Worm (Caenorhabditis elegans) whole organism, L2 larva: ENCODE results near the gene lin-7.

Experiments used
- C34F6.9 ChIP-seq: fragments of 150-350 bp; optimal IDR thresholded peaks from 2 replicates; lab custom pipeline; 2014; ENCODE audit warnings: missing biosample characterization, missing genetic modification characterization
- F13H6.1 ChIP-seq: sonication (generic microtip); optimal IDR thresholded peaks from 2 replicates; lab custom pipeline; 2016; ENCODE audit warnings: missing genetic modification characterization, missing compliant biosample characterization
- Y55F3AM.14 ChIP-seq: fragments of 200-800 bp; sonication (Bioruptor generic); optimal IDR thresholded peaks from 2 replicates; lab custom pipeline; 2018; ENCODE audit warnings: mild to moderate bottlenecking, missing genetic modification characterization, missing compliant biosample characterization
- ZK546.5 ChIP-seq: sonication (generic microtip); optimal IDR thresholded peaks from 2 replicates; lab custom pipeline; 2017; ENCODE audit warnings: missing biosample characterization, missing genetic modification characterization
- alr-1 ChIP-seq: fragments of 150-350 bp; optimal IDR thresholded peaks from 2 replicates; lab custom pipeline; 2014; ENCODE audit warnings: missing biosample characterization, missing genetic modification characterization
- aly-2 ChIP-seq: fragments of 150-350 bp; optimal IDR thresholded peaks from 2 replicates; lab custom pipeline; 2014; ENCODE audit warnings: missing biosample characterization, missing genetic modification characterization
- ama-1 ChIP-seq: fragments of 150-350 bp; optimal IDR thresholded peaks from 2 replicates; lab custom pipeline; 2018; ENCODE audit warnings: inconsistent platforms
- blmp-1 ChIP-seq: sonication (generic microtip); optimal IDR thresholded peaks from 2 replicates; lab custom pipeline; 2017; ENCODE audit warnings: missing genetic modification characterization, mild to moderate bottlenecking, missing compliant biosample characterization, antibody characterized with exemption, moderate library complexity; ENCODE audit not compliant: insufficient read depth
- ceh-16 ChIP-seq: fragments of 150-350 bp; optimal IDR thresholded peaks from 2 replicates; lab custom pipeline; 2014; ENCODE audit warnings: missing biosample characterization, missing genetic modification characterization
- crh-2 ChIP-seq: sonication (generic microtip); optimal IDR thresholded peaks from 2 replicates; lab custom pipeline; 2017; ENCODE audit warnings: missing biosample characterization, missing genetic modification characterization
- dmd-4 ChIP-seq: sonication (generic microtip); optimal IDR thresholded peaks from 2 replicates; lab custom pipeline; 2017; ENCODE audit warnings: missing biosample characterization, missing genetic modification characterization
- egl-27 ChIP-seq: sonication (generic microtip); optimal IDR thresholded peaks from 3 replicates; lab custom pipeline; 2017; ENCODE audit warnings: missing biosample characterization, missing genetic modification reagents, missing genetic modification characterization
- elt-1 ChIP-seq: fragments of 150-350 bp; optimal IDR thresholded peaks from 2 replicates; lab custom pipeline; 2014; ENCODE audit warnings: missing biosample characterization, missing genetic modification characterization
- fos-1 ChIP-seq: fragments of 150-350 bp; optimal IDR thresholded peaks from 2 replicates; lab custom pipeline; 2014; ENCODE audit warnings: missing biosample characterization, missing genetic modification characterization
- gmeb-1 ChIP-seq: fragments of 150-350 bp; optimal IDR thresholded peaks from 2 replicates; lab custom pipeline; 2014; ENCODE audit warnings: missing biosample characterization, missing genetic modification characterization
- lin-11 ChIP-seq: fragments of 150-350 bp; sonication (generic microtip); optimal IDR thresholded peaks from 2 replicates; lab custom pipeline; 2014; ENCODE audit warnings: missing biosample characterization, missing genetic modification characterization, inconsistent platforms, mixed read lengths
- lin-13 ChIP-seq: fragments of 150-350 bp; optimal IDR thresholded peaks from 2 replicates; lab custom pipeline; 2014; ENCODE audit warnings: missing biosample characterization, missing genetic modification reagents, missing genetic modification characterization
- lin-39 ChIP-seq: fragments of 150-350 bp; optimal IDR thresholded peaks from 2 replicates; lab custom pipeline; 2014; ENCODE audit warnings: missing biosample characterization, missing genetic modification reagents, missing genetic modification characterization
- lsy-2 ChIP-seq, 2 experiments: fragments of 150-350 bp in 1 of 2; sonication (generic microtip) in 1 of 2; optimal IDR thresholded peaks; 2 replicates each; lab custom pipeline; 2014 to 2017; ENCODE audit warnings: missing biosample characterization in 2 of 2, missing genetic modification characterization in 2 of 2
- mab-5 ChIP-seq: fragments of 150-350 bp; optimal IDR thresholded peaks from 2 replicates; lab custom pipeline; 2014; ENCODE audit warnings: missing biosample characterization, missing genetic modification characterization
- mbf-1 ChIP-seq: sonication (generic microtip); optimal IDR thresholded peaks from 2 replicates; lab custom pipeline; 2017; ENCODE audit warnings: missing biosample characterization, missing genetic modification characterization
- mdl-1 ChIP-seq, 2 experiments: fragments of 150-350 bp in 1 of 2; sonication (generic microtip) in 1 of 2; optimal IDR thresholded peaks; 2 replicates each; lab custom pipeline; 2017; ENCODE audit warnings: missing biosample characterization in 2 of 2, missing genetic modification characterization in 2 of 2
- nhr-10 ChIP-seq: sonication (generic microtip); optimal IDR thresholded peaks from 2 replicates; lab custom pipeline; 2017; ENCODE audit warnings: missing biosample characterization, missing genetic modification characterization
- nhr-11 ChIP-seq: fragments of 150-350 bp; optimal IDR thresholded peaks from 2 replicates; lab custom pipeline; 2014; ENCODE audit warnings: missing biosample characterization, missing genetic modification characterization
- nhr-129 ChIP-seq: fragments of 150-350 bp; optimal IDR thresholded peaks from 2 replicates; lab custom pipeline; 2014; ENCODE audit warnings: missing biosample characterization, missing genetic modification characterization
- nhr-21 ChIP-seq: fragments of 150-350 bp; optimal IDR thresholded peaks from 2 replicates; lab custom pipeline; 2014; ENCODE audit warnings: missing biosample characterization, missing genetic modification characterization
- nhr-23 ChIP-seq: fragments of 150-350 bp; optimal IDR thresholded peaks from 2 replicates; lab custom pipeline; 2014; ENCODE audit warnings: missing biosample characterization, missing genetic modification reagents, missing genetic modification characterization
- nhr-237 ChIP-seq: fragments of 150-350 bp; optimal IDR thresholded peaks from 2 replicates; lab custom pipeline; 2014; ENCODE audit warnings: missing biosample characterization, missing genetic modification characterization
- nhr-25 ChIP-seq: fragments of 150-350 bp; sonication (generic microtip); optimal IDR thresholded peaks from 3 replicates; lab custom pipeline; 2014; ENCODE audit warnings: missing biosample characterization, missing genetic modification characterization
- nhr-6 ChIP-seq: fragments of 150-350 bp; optimal IDR thresholded peaks from 2 replicates; lab custom pipeline; 2014; ENCODE audit warnings: missing biosample characterization, missing genetic modification characterization
- nhr-77 ChIP-seq: fragments of 150-350 bp; optimal IDR thresholded peaks from 2 replicates; lab custom pipeline; 2014; ENCODE audit warnings: missing biosample characterization, missing genetic modification characterization
- peb-1 ChIP-seq: fragments of 150-350 bp; optimal IDR thresholded peaks from 2 replicates; lab custom pipeline; 2014; ENCODE audit warnings: missing biosample characterization, missing genetic modification characterization
- sem-4 ChIP-seq: fragments of 150-350 bp; optimal IDR thresholded peaks from 2 replicates; lab custom pipeline; 2014; ENCODE audit warnings: missing biosample characterization, missing genetic modification reagents, missing genetic modification characterization
- skn-1 ChIP-seq: sonication (generic microtip); optimal IDR thresholded peaks from 2 replicates; lab custom pipeline; 2017; ENCODE audit warnings: missing biosample characterization, missing genetic modification characterization
- sma-3 ChIP-seq: sonication (generic microtip); optimal IDR thresholded peaks from 2 replicates; lab custom pipeline; 2016; ENCODE audit warnings: missing genetic modification reagents, missing genetic modification characterization, missing compliant biosample characterization
- sma-9 ChIP-seq, 2 experiments: fragments of 150-350 bp in 1 of 2; sonication (generic microtip) in 1 of 2; optimal IDR thresholded peaks; 2 replicates each; lab custom pipeline; 2014 to 2016; ENCODE audit warnings: missing genetic modification characterization in 2 of 2, mild to moderate bottlenecking in 1 of 2, missing biosample characterization in 1 of 2, missing compliant biosample characterization in 1 of 2, missing genetic modification reagents in 1 of 2, moderate library complexity in 1 of 2
- snpc-4 ChIP-seq: fragments of 150-350 bp; optimal IDR thresholded peaks from 2 replicates; lab custom pipeline; 2014; ENCODE audit warnings: missing biosample characterization, missing genetic modification characterization
- unc-39 ChIP-seq: fragments of 150-350 bp; optimal IDR thresholded peaks from 2 replicates; lab custom pipeline; 2014; ENCODE audit warnings: missing biosample characterization, missing genetic modification characterization
- unc-55 ChIP-seq: fragments of 150-350 bp; sonication (generic microtip); optimal IDR thresholded peaks from 3 replicates; lab custom pipeline; 2014; ENCODE audit warnings: missing biosample characterization, missing genetic modification reagents, missing genetic modification characterization
- zag-1 ChIP-seq: fragments of 150-350 bp; optimal IDR thresholded peaks from 2 replicates; lab custom pipeline; 2014; ENCODE audit warnings: missing biosample characterization, missing genetic modification characterization
- ztf-1 ChIP-seq: fragments of 200-800 bp; sonication (Bioruptor generic); conservative IDR thresholded peaks from 2 replicates; pipeline ENCODE4 v1.3.6; 2022; ENCODE audit warnings: missing genetic modification characterization, missing compliant biosample characterization
- ztf-11 ChIP-seq: sonication (generic microtip); optimal IDR thresholded peaks from 2 replicates; lab custom pipeline; 2017; ENCODE audit warnings: missing biosample characterization, missing genetic modification characterization
- ztf-4 ChIP-seq: fragments of 150-350 bp; optimal IDR thresholded peaks from 2 replicates; lab custom pipeline; 2014; ENCODE audit warnings: missing biosample characterization, missing genetic modification characterization

lin-7 gene

DNA sequence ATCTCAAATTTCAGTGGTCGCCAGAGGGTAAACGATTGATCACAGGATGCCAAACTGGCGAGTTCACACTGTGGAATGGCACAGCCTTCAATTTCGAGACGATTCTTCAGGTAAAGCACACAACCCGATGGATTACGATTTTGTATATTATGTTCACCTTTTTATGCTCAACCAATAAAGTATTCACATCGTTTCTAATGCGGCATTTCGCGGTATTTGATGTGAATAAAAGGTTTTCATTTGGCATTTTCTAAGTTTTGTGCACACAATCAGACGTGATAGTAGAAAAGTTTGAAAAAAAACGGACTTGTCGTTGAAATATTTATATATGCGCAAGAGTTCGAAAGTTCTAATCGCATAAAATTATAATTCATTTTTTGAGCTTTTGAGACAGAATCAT, 9.8 kb upstream of the lin-7 start:
- TF ChIP-seq elt-1 (no peak), nhr-23 (tag; lab: Kevin White, UChicago) (no peak), ztf-4 (tag; lab: Kevin White, UChicago) (no peak), mab-5 (tag; lab: Kevin White, UChicago) (no peak), dmd-4 (tag; lab: Kevin White, UChicago) (no peak), lin-39 (tag; lab: Kevin White, UChicago) (no peak), peb-1 (tag; lab: Kevin White, UChicago) (no peak), nhr-25 (tag; lab: Kevin White, UChicago) (no peak), unc-39 (no peak), ZK546.5 (tag; lab: Kevin White, UChicago) (no peak), crh-2 (tag; lab: Kevin White, UChicago) (no peak), nhr-237 (no peak)

DNA sequence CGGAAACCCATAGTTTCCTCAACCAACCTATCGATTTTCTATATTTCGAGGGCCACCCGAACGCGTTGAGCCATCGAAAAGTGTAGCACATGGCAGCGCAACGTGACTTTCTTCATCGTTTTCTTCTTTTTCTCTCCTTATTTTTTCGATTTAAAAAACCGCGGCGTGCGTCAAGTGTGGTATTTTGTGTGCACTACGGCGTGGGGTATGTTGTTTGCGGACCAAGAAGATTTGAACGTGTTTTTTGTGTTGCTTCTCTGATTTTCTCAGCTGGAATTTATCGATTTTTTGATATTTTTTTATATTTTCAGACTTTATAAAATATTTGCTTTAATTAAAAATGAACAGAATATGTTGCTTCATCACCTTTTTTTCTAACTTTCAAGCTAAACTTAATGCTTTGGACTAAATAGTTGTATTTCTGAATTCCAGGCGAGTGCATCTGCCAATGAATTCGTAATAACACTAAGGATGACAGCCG, 8.8 kb upstream of the lin-7 start, which contains the start of the genes agl-1 and pfs-2:
Gene agl-1, minus strand, starts transcription at position 178 of the 481 bp plus-strand sequence.
Gene pfs-2, plus strand, starts transcription at position 431 of the 481 bp plus-strand sequence.
- TF ChIP-seq nhr-11 (tag; lab: Kevin White, UChicago) (no peak), ama-1 (lab: Kevin White, UChicago) (peak; percentile 25), nhr-129 (tag; lab: Kevin White, UChicago) (peak; percentile 81), aly-2 (no peak), sma-9 (GFP tag; optimal IDR thresholded peaks at IDR 0.05; lab: Kevin White, UChicago) (peak; percentile 63), sma-9 (tag; optimal IDR thresholded peaks at IDR 0.05; lab: Kevin White, UChicago) (no peak), lin-13 (peak; percentile 77), crh-2 (tag; lab: Kevin White, UChicago) (peak; percentile 82), nhr-25 (tag; lab: Kevin White, UChicago) (peak; percentile 42), ztf-1 (GFP tag; lab: Robert Waterston, UW) (no peak), blmp-1 (peak; percentile 2), F13H6.1 (tag; lab: Kevin White, UChicago) (peak; percentile 64), ZK546.5 (tag; lab: Kevin White, UChicago) (peak; percentile 43), mbf-1 (tag; lab: Kevin White, UChicago) (no peak), ceh-16 (tag; lab: Kevin White, UChicago) (no peak), zag-1 (tag; lab: Kevin White, UChicago) (peak; percentile 39), mdl-1 (tag; optimal IDR thresholded peaks at IDR 0.05; lab: Kevin White, UChicago) (peak; percentile 51 to 75), nhr-21 (no peak), snpc-4 (peak; percentile 48), egl-27 (peak; percentile 10), lsy-2 (tag; optimal IDR thresholded peaks at IDR 0.05; lab: Kevin White, UChicago) (peak; percentile 82 to 93), sem-4 (tag; lab: Kevin White, UChicago) (peak; percentile 22), dmd-4 (tag; lab: Kevin White, UChicago) (no peak), C34F6.9 (tag; lab: Kevin White, UChicago) (peak; percentile 91), sma-3 (GFP tag; lab: Kevin White, UChicago) (peak; percentile 40), nhr-10 (tag; lab: Kevin White, UChicago) (no peak), gmeb-1 (tag; lab: Kevin White, UChicago) (peak; percentile 90), mab-5 (tag; lab: Kevin White, UChicago) (peak; percentile 53), Y55F3AM.14 (GFP tag; lab: Kevin White, UChicago) (peak; percentile 51), unc-55 (GFP tag; lab: Kevin White, UChicago) (peak; percentile 84), lin-11 (tag; lab: Kevin White, UChicago) (peak; percentile 7), fos-1 (tag; lab: Kevin White, UChicago) (peak; percentile 31), alr-1 (tag; lab: Kevin White, UChicago) (no peak)

- TF ChIP-seq ztf-1 (GFP tag; lab: Robert Waterston, UW), result no peak
- no peak for TF ChIP-seq zag-1 (tag; lab: Kevin White, UChicago)
- no peak for TF ChIP-seq fos-1 (tag; lab: Kevin White, UChicago)
- TF ChIP-seq gmeb-1 (tag; lab: Kevin White, UChicago), result no peak
- TF ChIP-seq lsy-2 (tag; optimal IDR thresholded peaks at IDR 0.05; lab: Kevin White, UChicago), result no peak
- TF ChIP-seq peb-1 (tag; lab: Kevin White, UChicago), result no peak
- no peak for TF ChIP-seq nhr-11 (tag; lab: Kevin White, UChicago)
- no peak for TF ChIP-seq nhr-77 (tag; lab: Kevin White, UChicago)
- TF ChIP-seq nhr-25 (tag; lab: Kevin White, UChicago), result no peak
- no peak for TF ChIP-seq sma-3 (GFP tag; lab: Kevin White, UChicago)
- no peak for TF ChIP-seq ztf-11 (tag; lab: Kevin White, UChicago)
- TF ChIP-seq nhr-237, result no peak
- no peak for TF ChIP-seq nhr-6 (tag; lab: Kevin White, UChicago)
- no peak for TF ChIP-seq dmd-4 (tag; lab: Kevin White, UChicago)
- TF ChIP-seq ztf-4 (tag; lab: Kevin White, UChicago), result no peak
- TF ChIP-seq alr-1 (tag; lab: Kevin White, UChicago), result no peak
- TF ChIP-seq aly-2, result no peak
- no peak for TF ChIP-seq nhr-21
- TF ChIP-seq skn-1 (tag; lab: Kevin White, UChicago), result no peak
Measured at ce11 chrII:14351352-14351751, 2.1 kb upstream of the lin-7 start.
